Fruit fly (Drosophila melanogaster) whole organism, embryonic: ENCODE results near the gene roq.

ENCODE experiments used
- Blimp-1 ChIP-seq: fragments of 200-800 bp; sonication (Bioruptor generic); optimal IDR thresholded peaks from 3 replicates; lab custom pipeline; 2018; ENCODE audit warnings: missing biosample characterization, missing genetic modification characterization, mild to moderate bottlenecking, moderate library complexity, missing genetic modification reagents
- CG10209 ChIP-seq: fragments of 200-800 bp; sonication (Bioruptor generic); optimal IDR thresholded peaks from 3 replicates; lab custom pipeline; 2017; ENCODE audit warnings: missing biosample characterization, mild to moderate bottlenecking, missing genetic modification characterization, missing genetic modification reagents
- CG1024 ChIP-seq: fragments of 200-800 bp; sonication (Bioruptor generic); IDR thresholded peaks from 2 replicates; pipeline ENCODE4 v1.3.6; 2022; ENCODE audit warnings: missing biosample characterization, missing genetic modification characterization
- CG10274 ChIP-seq: fragments of 200-800 bp; sonication (Bioruptor generic); optimal IDR thresholded peaks from 3 replicates; lab custom pipeline; 2017; ENCODE audit warnings: missing biosample characterization, mild to moderate bottlenecking, missing genetic modification characterization
- CG10366 ChIP-seq: fragments of 200-800 bp; sonication (Bioruptor generic); IDR thresholded peaks from 2 replicates; pipeline ENCODE4 v1.3.6; 2022; ENCODE audit warnings: missing biosample characterization, missing genetic modification characterization
- CG10959 ChIP-seq: fragments of 200-800 bp; sonication (Bioruptor generic); IDR thresholded peaks from 2 replicates; pipeline ENCODE4 v1.3.6; 2022; ENCODE audit warnings: missing biosample characterization, missing genetic modification characterization
- CG11456 ChIP-seq: fragments of 200-800 bp; sonication (Bioruptor generic); IDR thresholded peaks from 3 replicates; pipeline ENCODE4 v1.3.6; 2022; ENCODE audit warnings: missing biosample characterization, missing genetic modification characterization
- CG12391 ChIP-seq: fragments of 200-800 bp; sonication (Bioruptor generic); optimal IDR thresholded peaks from 3 replicates; lab custom pipeline; 2018; ENCODE audit warnings: missing biosample characterization, mild to moderate bottlenecking, missing genetic modification characterization, moderate library complexity
- CG13287 ChIP-seq: fragments of 200-800 bp; sonication (Bioruptor generic); IDR thresholded peaks from 2 replicates; pipeline ENCODE4 v1.3.6; 2022; ENCODE audit warnings: missing biosample characterization, missing genetic modification characterization; ENCODE audit not compliant: partially characterized antibody
- CG1603 ChIP-seq: fragments of 200-800 bp; sonication (Bioruptor generic); optimal IDR thresholded peaks from 2 replicates; lab custom pipeline; 2019; ENCODE audit warnings: missing biosample characterization, mild to moderate bottlenecking, missing genetic modification characterization, moderate library complexity
- CG16779 ChIP-seq: fragments of 200-800 bp; sonication (Bioruptor generic); IDR thresholded peaks from 2 replicates; pipeline ENCODE4 v1.3.6; 2022; ENCODE audit warnings: missing biosample characterization, missing genetic modification characterization
- CG17568 ChIP-seq: fragments of 200-800 bp; sonication (Bioruptor generic); optimal IDR thresholded peaks from 2 replicates; lab custom pipeline; 2018; ENCODE audit warnings: missing biosample characterization, mild to moderate bottlenecking, missing genetic modification characterization, moderate library complexity
- CG17802 ChIP-seq: fragments of 200-800 bp; sonication (Bioruptor generic); optimal IDR thresholded peaks from 2 replicates; lab custom pipeline; 2018; ENCODE audit warnings: missing biosample characterization, mild to moderate bottlenecking, missing genetic modification characterization, moderate library complexity
- CG17912 ChIP-seq: fragments of 200-800 bp; sonication (Bioruptor generic); optimal IDR thresholded peaks from 2 replicates; lab custom pipeline; 2018; ENCODE audit warnings: missing biosample characterization, mild to moderate bottlenecking, missing genetic modification characterization
- CG18764 ChIP-seq: fragments of 200-800 bp; sonication (Bioruptor generic); optimal IDR thresholded peaks from 3 replicates; lab custom pipeline; 2016; ENCODE audit warnings: missing biosample characterization, missing genetic modification characterization
- CG31365 ChIP-seq: fragments of 200-800 bp; sonication (Bioruptor generic); optimal IDR thresholded peaks from 2 replicates; lab custom pipeline; 2018; ENCODE audit warnings: missing biosample characterization, mild to moderate bottlenecking, missing genetic modification characterization
- CG42726 ChIP-seq: fragments of 200-800 bp; sonication (Bioruptor generic); IDR thresholded peaks from 2 replicates; pipeline ENCODE4 v1.3.6; 2022; ENCODE audit warnings: missing biosample characterization, missing genetic modification characterization; ENCODE audit not compliant: partially characterized antibody
- CG6175 ChIP-seq: fragments of 200-800 bp; sonication (Bioruptor generic); IDR thresholded peaks from 3 replicates; pipeline ENCODE4 v1.3.6; 2022; ENCODE audit warnings: missing biosample characterization, missing genetic modification characterization
- CG6272 ChIP-seq: fragments of 200-800 bp; sonication (Bioruptor generic); IDR thresholded peaks from 2 replicates; pipeline ENCODE4 v1.3.6; 2022; ENCODE audit warnings: missing biosample characterization, missing genetic modification characterization
- CG7745 ChIP-seq: fragments of 200-800 bp; sonication (Bioruptor generic); optimal IDR thresholded peaks from 2 replicates; lab custom pipeline; 2018; ENCODE audit warnings: missing biosample characterization, mild to moderate bottlenecking, missing genetic modification characterization, moderate library complexity
- CoRest ChIP-seq: fragments of 200-800 bp; sonication (Bioruptor generic); optimal IDR thresholded peaks from 3 replicates; lab custom pipeline; 2018; ENCODE audit warnings: missing biosample characterization, mild to moderate bottlenecking, missing genetic modification characterization, moderate library complexity
- CrebB ChIP-seq: fragments of 200-800 bp; sonication (Bioruptor generic); optimal IDR thresholded peaks from 3 replicates; lab custom pipeline; 2018; ENCODE audit warnings: missing biosample characterization, mild to moderate bottlenecking, missing genetic modification characterization
- D ChIP-seq, 2 experiments: fragments of 200-800 bp in 1 of 2; fragments of >200 bp in 1 of 2; sonication (Bioruptor generic) in 1 of 2; optimal IDR thresholded peaks; 2 replicates in 1 of 2; 3 replicates in 1 of 2; lab custom pipeline; 2017; ENCODE audit warnings: mild to moderate bottlenecking in 1 of 2, missing biosample characterization in 1 of 2, missing genetic modification characterization in 1 of 2, missing genetic modification reagents in 1 of 2
- Ets97D ChIP-seq: fragments of 200-800 bp; sonication (Bioruptor generic); optimal IDR thresholded peaks from 3 replicates; lab custom pipeline; 2016; ENCODE audit warnings: missing biosample characterization, missing genetic modification characterization
- Gsc ChIP-seq: fragments of 200-800 bp; sonication (Bioruptor generic); IDR thresholded peaks from 2 replicates; pipeline ENCODE4 v1.3.6; 2022; ENCODE audit warnings: missing biosample characterization, missing genetic modification characterization
- HHEX ChIP-seq: fragments of 200-800 bp; sonication (Bioruptor generic); optimal IDR thresholded peaks from 3 replicates; lab custom pipeline; 2017; ENCODE audit warnings: missing biosample characterization, mild to moderate bottlenecking, missing genetic modification characterization, missing genetic modification reagents
- HLH4C ChIP-seq: fragments of 200-800 bp; sonication (Bioruptor generic); IDR thresholded peaks from 3 replicates; pipeline ENCODE4 v1.3.6; 2022; ENCODE audit warnings: missing biosample characterization, missing genetic modification characterization; ENCODE audit not compliant: partially characterized antibody
- HmgD ChIP-seq: fragments of 200-800 bp; sonication (Bioruptor generic); optimal IDR thresholded peaks from 3 replicates; lab custom pipeline; 2016; ENCODE audit warnings: missing biosample characterization, missing genetic modification characterization
- Hr3 ChIP-seq: fragments of 200-800 bp; sonication (Bioruptor generic); optimal IDR thresholded peaks from 3 replicates; lab custom pipeline; 2016; ENCODE audit warnings: missing biosample characterization, missing genetic modification characterization
- Hr78 ChIP-seq, 2 experiments: fragments of 200-800 bp in 1 of 2; fragments of >200 bp in 1 of 2; sonication (Bioruptor generic) in 1 of 2; optimal IDR thresholded peaks; 2 replicates each; lab custom pipeline; 2017 to 2019; ENCODE audit warnings: missing biosample characterization in 2 of 2, missing genetic modification characterization in 2 of 2, mild to moderate bottlenecking in 1 of 2, moderate library complexity in 1 of 2
- PHDP ChIP-seq: fragments of 200-800 bp; sonication (Bioruptor generic); optimal IDR thresholded peaks from 3 replicates; lab custom pipeline; 2018; ENCODE audit warnings: missing biosample characterization, mild to moderate bottlenecking, missing genetic modification characterization, moderate library complexity
- Poxn ChIP-seq: fragments of 200-800 bp; sonication (Bioruptor generic); IDR thresholded peaks from 2 replicates; pipeline ENCODE4 v1.3.6; 2022; ENCODE audit warnings: missing biosample characterization, missing genetic modification characterization
- Sin3A ChIP-seq: fragments of >200 bp; optimal IDR thresholded peaks from 2 replicates; lab custom pipeline; 2018
- Sox100B ChIP-seq: fragments of 200-800 bp; sonication (Bioruptor generic); optimal IDR thresholded peaks from 3 replicates; lab custom pipeline; 2018; ENCODE audit warnings: missing biosample characterization, mild to moderate bottlenecking, missing genetic modification characterization
- ara ChIP-seq: fragments of 200-800 bp; sonication (Bioruptor generic); IDR thresholded peaks from 2 replicates; pipeline ENCODE4 v1.3.6; 2022; ENCODE audit warnings: missing biosample characterization, missing genetic modification characterization
- ash1 ChIP-seq: fragments of 200-800 bp; sonication (Bioruptor generic); optimal IDR thresholded peaks from 2 replicates; lab custom pipeline; 2018; ENCODE audit warnings: missing biosample characterization, mild to moderate bottlenecking, missing genetic modification characterization
- cato ChIP-seq: fragments of 200-800 bp; sonication (Bioruptor generic); optimal IDR thresholded peaks from 2 replicates; lab custom pipeline; 2016; ENCODE audit warnings: missing biosample characterization, missing genetic modification characterization, borderline replicate concordance
- crp ChIP-seq, 2 experiments: fragments of 200-800 bp; sonication (Bioruptor generic); optimal IDR thresholded peaks; 2 replicates in 1 of 2; 3 replicates in 1 of 2; lab custom pipeline; 2017; ENCODE audit warnings: missing biosample characterization in 2 of 2, missing genetic modification characterization in 2 of 2, mild to moderate bottlenecking in 1 of 2, moderate library complexity in 1 of 2
- cwo ChIP-seq: fragments of 200-800 bp; sonication (Bioruptor generic); optimal IDR thresholded peaks from 3 replicates; lab custom pipeline; 2017; ENCODE audit warnings: missing biosample characterization, missing genetic modification characterization, mild to moderate bottlenecking, moderate library complexity, missing genetic modification reagents
- dimm ChIP-seq: fragments of 200-800 bp; sonication (Bioruptor generic); IDR thresholded peaks from 2 replicates; pipeline ENCODE4 v1.3.6; 2022; ENCODE audit warnings: missing biosample characterization, missing genetic modification characterization
- fd102C ChIP-seq: fragments of 200-800 bp; sonication (Bioruptor generic); optimal IDR thresholded peaks from 2 replicates; lab custom pipeline; 2018; ENCODE audit warnings: missing biosample characterization, mild to moderate bottlenecking, missing genetic modification characterization, moderate library complexity
- mirr ChIP-seq: fragments of 200-800 bp; sonication (Bioruptor generic); optimal IDR thresholded peaks from 3 replicates; lab custom pipeline; 2018; ENCODE audit warnings: missing biosample characterization, mild to moderate bottlenecking, missing genetic modification characterization
- nom ChIP-seq: fragments of 200-800 bp; sonication (Bioruptor generic); optimal IDR thresholded peaks from 2 replicates; lab custom pipeline; 2017; ENCODE audit warnings: missing biosample characterization, missing genetic modification characterization, mild to moderate bottlenecking, moderate library complexity, missing genetic modification reagents
- pan ChIP-seq, 4 experiments: fragments of >200 bp in 3 of 4; fragments of 200-800 bp in 1 of 4; sonication (Bioruptor generic) in 1 of 4; optimal IDR thresholded peaks in 3 of 4; IDR thresholded peaks in 1 of 4; 2 replicates each; pipeline versions ENCODE4 v1.3.6 to Lab custom; 2017 to 2022; ENCODE audit warnings: missing biosample characterization in 2 of 4, missing genetic modification characterization in 2 of 4, mixed read lengths in 1 of 4
- pros ChIP-seq: fragments of 200-800 bp; sonication (Bioruptor generic); optimal IDR thresholded peaks from 3 replicates; lab custom pipeline; 2019; ENCODE audit warnings: missing biosample characterization, mild to moderate bottlenecking, missing genetic modification characterization, moderate library complexity
- pum ChIP-seq: fragments of 200-800 bp; sonication (Bioruptor generic); optimal IDR thresholded peaks from 2 replicates; lab custom pipeline; 2016; ENCODE audit warnings: missing biosample characterization, missing genetic modification characterization
- tup ChIP-seq: fragments of 200-800 bp; sonication (Bioruptor generic); optimal IDR thresholded peaks from 2 replicates; lab custom pipeline; 2016; ENCODE audit warnings: missing biosample characterization, mild to moderate bottlenecking, missing genetic modification characterization, moderate library complexity
- vnd ChIP-seq: fragments of 200-800 bp; sonication (Bioruptor generic); IDR thresholded peaks from 3 replicates; pipeline ENCODE4 v1.3.6; 2022; ENCODE audit warnings: missing biosample characterization, missing genetic modification characterization; ENCODE audit not compliant: partially characterized antibody

roq gene

DNA sequence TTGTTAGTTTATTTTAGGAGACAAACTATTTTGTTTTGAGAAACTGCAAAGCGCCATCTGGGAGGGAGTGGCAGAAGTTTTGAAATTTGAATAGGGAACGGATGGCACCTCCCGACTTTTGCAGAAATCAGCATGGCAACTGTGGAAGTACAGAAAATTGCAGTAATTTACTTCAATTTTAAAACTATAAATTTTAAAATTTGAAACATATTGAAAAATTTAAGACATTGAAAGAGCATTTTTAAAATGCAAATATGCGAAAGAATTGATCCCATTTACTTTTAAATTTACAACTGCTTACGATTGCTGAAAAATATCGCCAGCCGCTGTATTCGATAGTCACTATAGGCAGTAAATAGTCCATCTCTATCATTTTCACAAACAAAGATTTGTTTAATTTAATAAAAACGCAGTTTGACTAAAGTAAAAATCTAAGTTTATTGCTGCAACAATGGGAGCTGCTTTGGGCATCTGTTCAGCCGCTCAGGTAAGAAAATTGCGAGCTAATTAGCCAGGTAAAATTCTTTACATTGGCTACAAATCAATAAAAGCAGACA, 34.1 kb upstream of the roq start, which contains the start of gene Serinc (continued):
- peak; percentile 45 for TF ChIP-seq CG18764 (GFP tag; lab: Kevin White, UChicago)
- no peak for TF ChIP-seq CG16779 (GFP tag; lab: Robert Waterston, UW)
- TF ChIP-seq CG17912, result peak; percentile 27
- TF ChIP-seq CG1603, result peak; percentile 44
- peak; percentile 44; the same call in 1 of the 2 replicates for TF ChIP-seq ara
- peak; percentile 75 for TF ChIP-seq CG31365 (tag; lab: Kevin White, UChicago)
- no peak for TF ChIP-seq cato (GFP tag; lab: Kevin White, UChicago)
- no peak for TF ChIP-seq nom (GFP tag; lab: Kevin White, UChicago)
- no peak for TF ChIP-seq fd102C (GFP tag; lab: Kevin White, UChicago)
- peak; percentile 74 for TF ChIP-seq CoRest (tag; lab: Kevin White, UChicago)
- TF ChIP-seq Poxn (GFP tag; lab: Robert Waterston, UW), result no peak
- TF ChIP-seq CG10209 (GFP tag; lab: Kevin White, UChicago), result peak; percentile 15
- TF ChIP-seq Blimp-1 (GFP tag; lab: Kevin White, UChicago), result no peak
- no peak for TF ChIP-seq CG10959 (GFP tag; lab: Robert Waterston, UW)
- no peak for TF ChIP-seq CG17568 (GFP tag; lab: Kevin White, UChicago)
- no peak for TF ChIP-seq dimm (GFP tag; lab: Robert Waterston, UW)
- no peak for TF ChIP-seq pros (GFP tag; lab: Kevin White, UChicago)
- TF ChIP-seq Gsc, result no peak
- TF ChIP-seq CG13287, result peak; percentile 98
- no peak for TF ChIP-seq CG7745 (tag; lab: Kevin White, UChicago)
- TF ChIP-seq Sox100B (GFP tag; lab: Kevin White, UChicago), result no peak
- no peak for TF ChIP-seq tup (GFP tag; lab: Kevin White, UChicago)
- no peak for TF ChIP-seq CG10274 (GFP tag; lab: Kevin White, UChicago)
- peak; percentile 78 for TF ChIP-seq CG12391
- peak; percentile 47; the same call in 1 of the 2 replicates for TF ChIP-seq CG6272 (GFP tag; lab: Robert Waterston, UW)
- no peak for TF ChIP-seq pan (optimal IDR thresholded peaks at IDR 0.05; lab: Kevin White, UChicago)
- TF ChIP-seq pan (GFP tag; optimal IDR thresholded peaks at IDR 0.05 in 1 of 2, IDR thresholded peaks at IDR 0.05 in 1 of 2), result no peak
- no peak for TF ChIP-seq ash1 (GFP tag; lab: Kevin White, UChicago)
- TF ChIP-seq Hr78 (GFP tag; optimal IDR thresholded peaks at IDR 0.05; lab: Kevin White, UChicago), result no peak
- no peak for TF ChIP-seq CG10366
- TF ChIP-seq CG17802 (tag; lab: Kevin White, UChicago), result peak; percentile 68
- TF ChIP-seq CG11456, result peak; percentile 65
- TF ChIP-seq Sin3A (lab: Kevin White, UChicago), result peak; percentile 22
- TF ChIP-seq pum (GFP tag; lab: Kevin White, UChicago), result peak; percentile 17
- TF ChIP-seq Ets97D (GFP tag; lab: Kevin White, UChicago), result peak; percentile 75
- no peak for TF ChIP-seq mirr (GFP tag; lab: Kevin White, UChicago)
- TF ChIP-seq cwo (GFP tag; lab: Kevin White, UChicago), result no peak
- TF ChIP-seq CG1024 (GFP tag; lab: Robert Waterston, UW), result no peak
- peak; percentile 56 for TF ChIP-seq Hr3 (GFP tag; lab: Kevin White, UChicago)
- TF ChIP-seq CG42726 (GFP tag; lab: Robert Waterston, UW), result peak; percentile 95
- TF ChIP-seq PHDP (tag; lab: Kevin White, UChicago), result peak; percentile 40
- peak; percentile 97 for TF ChIP-seq vnd (GFP tag; lab: Robert Waterston, UW)
- TF ChIP-seq crp (GFP tag; optimal IDR thresholded peaks at IDR 0.05; lab: Kevin White, UChicago), result peak in 1 of 2 experiments; percentile 50
- TF ChIP-seq HHEX (GFP tag; lab: Kevin White, UChicago), result peak; percentile 48
- TF ChIP-seq HmgD (GFP tag; lab: Kevin White, UChicago), result no peak
- no peak for TF ChIP-seq D (optimal IDR thresholded peaks at IDR 0.05; lab: Kevin White, UChicago)
- peak; percentile 33 for TF ChIP-seq D (GFP tag; optimal IDR thresholded peaks at IDR 0.05; lab: Kevin White, UChicago)
- peak; percentile 61 for TF ChIP-seq CrebB (tag; lab: Kevin White, UChicago)
- no peak for TF ChIP-seq CG6175 (GFP tag; lab: Robert Waterston, UW)
- TF ChIP-seq HLH4C (GFP tag; lab: Robert Waterston, UW), result peak; percentile 95
